Fruit fly (Drosophila melanogaster): ENCODE measurements around the gene beat-Vb.

Gene beat-Vb

dm6 chr3R:12981334-12982166 is 65.7 kb downstream of the beat-Vb start (continued):
- TF ChIP-seq ind (GFP tag; optimal IDR thresholded peaks at IDR 0.05) (peak; percentile 53), ERR (GFP tag; optimal IDR thresholded peaks at IDR 0.05) (no peak), hth (optimal IDR thresholded peaks at IDR 0.05) (no peak), z (GFP tag; IDR thresholded peaks at IDR 0.05) (no peak), tup (GFP tag; optimal IDR thresholded peaks at IDR 0.05) (no peak), CG9817 (tag; optimal IDR thresholded peaks at IDR 0.05) (peak; percentile 27), CG34376 (GFP tag; optimal IDR thresholded peaks at IDR 0.05) (no peak), abd-A (tag; optimal IDR thresholded peaks at IDR 0.05) (no peak), CG31224 (GFP tag; IDR thresholded peaks at IDR 0.05) (no peak), Abd-B (GFP tag; optimal IDR thresholded peaks at IDR 0.05) (peak; percentile 52), Nf-YA (GFP tag; IDR thresholded peaks at IDR 0.05) (no peak), CG7928 (GFP tag; optimal IDR thresholded peaks at IDR 0.05) (no peak), Ets65A (GFP tag) (peak; percentile 18), CG14050 (GFP tag; IDR thresholded peaks at IDR 0.05) (no peak; the same call in 2 of the 3 replicates), toy (GFP tag; IDR thresholded peaks at IDR 0.05) (no peak), Hmr (GFP tag; optimal IDR thresholded peaks at IDR 0.05) (peak; percentile 44), CG17359 (tag; optimal IDR thresholded peaks at IDR 0.05) (peak; percentile 75), amos (GFP tag; IDR thresholded peaks at IDR 0.05; ENCODE audit: partially characterized antibody) (no peak), bab2 (GFP tag; optimal IDR thresholded peaks at IDR 0.05) (peak; percentile 45), CG17385 (GFP tag; optimal IDR thresholded peaks at IDR 0.05) (peak; percentile 54), hb (GFP tag; IDR thresholded peaks at IDR 0.05; ENCODE audit: partially characterized antibody) (no peak), zf30C (GFP tag; optimal IDR thresholded peaks at IDR 0.05) (peak; percentile 66), aop (GFP tag; IDR thresholded peaks at IDR 0.05) (no peak), pfk (GFP tag; optimal IDR thresholded peaks at IDR 0.05) (no peak), E2f1 (GFP tag; IDR thresholded peaks at IDR 0.05) (peak; percentile 45), CG43689 (GFP tag; IDR thresholded peaks at IDR 0.05) (no peak), Rx (GFP tag; IDR thresholded peaks at IDR 0.05) (peak; percentile 34; the same call in 1 of the 2 replicates), dysf (GFP tag; IDR thresholded peaks at IDR 0.05) (peak; percentile 71), sqz (GFP tag; optimal IDR thresholded peaks at IDR 0.05) (no peak), ftz-f1 (GFP tag; optimal IDR thresholded peaks at IDR 0.05) (no peak), ken (GFP tag; IDR thresholded peaks at IDR 0.05) (peak; percentile 30; the same call in 1 of the 3 replicates), CG10654 (GFP tag; optimal IDR thresholded peaks at IDR 0.05) (peak; percentile 58), CG17186 (GFP tag; optimal IDR thresholded peaks at IDR 0.05) (no peak), lmd (GFP tag; IDR thresholded peaks at IDR 0.05) (peak; percentile 62), jumu (GFP tag; optimal IDR thresholded peaks at IDR 0.05) (peak; percentile 22), CG9215 (GFP tag; IDR thresholded peaks at IDR 0.05) (no peak; the same call in 1 of the 2 replicates), CG9797 (GFP tag; optimal IDR thresholded peaks at IDR 0.05) (no peak), nau (GFP tag; optimal IDR thresholded peaks at IDR 0.05) (peak; percentile 9), sob (GFP tag; IDR thresholded peaks at IDR 0.05) (peak; percentile 45; the same call in 1 of the 2 replicates), CG7745 (tag; optimal IDR thresholded peaks at IDR 0.05) (no peak), CTCF (GFP tag; optimal IDR thresholded peaks at IDR 0.05) (no peak), Six4 (GFP tag; optimal IDR thresholded peaks at IDR 0.05) (peak; percentile 43), sd (tag; optimal IDR thresholded peaks at IDR 0.05) (peak; percentile 3), CG4360 (GFP tag; IDR thresholded peaks at IDR 0.05) (peak; percentile 67), CG2129 (GFP tag; IDR thresholded peaks at IDR 0.05; ENCODE audit: partially characterized antibody) (no peak), hkb (optimal IDR thresholded peaks at IDR 0.05) (no peak), hkb (GFP tag; IDR thresholded peaks at IDR 0.05) (peak; percentile 74), Med (GFP tag) (peak; percentile 89), pita (GFP tag; optimal IDR thresholded peaks at IDR 0.05) (no peak), gfzf (GFP tag; optimal IDR thresholded peaks at IDR 0.05) (no peak), CG14965 (GFP tag; optimal IDR thresholded peaks at IDR 0.05; ENCODE audit: borderline replicate concordance) (no peak)

Measured in whole organism, embryonic.